Worm (Caenorhabditis elegans) whole organism, early embryonic: ENCODE results near the gene gegf-1.

Experiments
- B0310.2 ChIP-seq: sonication (generic microtip); optimal IDR thresholded peaks from 2 replicates; lab custom pipeline; 2016; ENCODE audit warnings: mild to moderate bottlenecking, missing genetic modification characterization, missing compliant biosample characterization
- aly-1 ChIP-seq: sonication (generic microtip); optimal IDR thresholded peaks from 2 replicates; lab custom pipeline; 2016; ENCODE audit warnings: missing genetic modification characterization, missing compliant biosample characterization
- ama-1 ChIP-seq: fragments of 150-350 bp; optimal IDR thresholded peaks from 2 replicates; lab custom pipeline; 2014
- ets-7 ChIP-seq: sonication (generic microtip); optimal IDR thresholded peaks from 2 replicates; lab custom pipeline; 2016; ENCODE audit warnings: missing genotype, missing genetic modification characterization, missing compliant biosample characterization
- flt-1 ChIP-seq: fragments of 200-800 bp; sonication (Bioruptor generic); IDR thresholded peaks from 2 replicates; pipeline ENCODE4 v1.3.6; 2022; ENCODE audit warnings: missing genetic modification characterization, missing compliant biosample characterization
- hmbx-1 ChIP-seq: sonication (generic microtip); optimal IDR thresholded peaks from 2 replicates; lab custom pipeline; 2016; ENCODE audit warnings: mild to moderate bottlenecking, missing genetic modification characterization, missing compliant biosample characterization
- hnd-1 ChIP-seq: sonication (generic microtip); optimal IDR thresholded peaks from 2 replicates; lab custom pipeline; 2016; ENCODE audit warnings: missing genetic modification characterization, missing compliant biosample characterization
- pes-1 ChIP-seq: fragments of 200-800 bp; sonication (Bioruptor generic); IDR thresholded peaks from 2 replicates; pipeline ENCODE4 v1.3.6; 2022; ENCODE audit warnings: missing genetic modification reagents, missing genetic modification characterization, missing compliant biosample characterization
- scrt-1 ChIP-seq: fragments of 200-800 bp; sonication (Bioruptor generic); IDR thresholded peaks from 2 replicates; pipeline ENCODE4 v1.3.6; 2022; ENCODE audit warnings: missing genetic modification characterization, missing compliant biosample characterization
- tbx-37 ChIP-seq: fragments of 200-800 bp; sonication (Bioruptor generic); conservative IDR thresholded peaks from 2 replicates; pipeline ENCODE4 v1.3.6; 2022; ENCODE audit warnings: missing genetic modification reagents, missing genetic modification characterization, missing compliant biosample characterization

DNA sequence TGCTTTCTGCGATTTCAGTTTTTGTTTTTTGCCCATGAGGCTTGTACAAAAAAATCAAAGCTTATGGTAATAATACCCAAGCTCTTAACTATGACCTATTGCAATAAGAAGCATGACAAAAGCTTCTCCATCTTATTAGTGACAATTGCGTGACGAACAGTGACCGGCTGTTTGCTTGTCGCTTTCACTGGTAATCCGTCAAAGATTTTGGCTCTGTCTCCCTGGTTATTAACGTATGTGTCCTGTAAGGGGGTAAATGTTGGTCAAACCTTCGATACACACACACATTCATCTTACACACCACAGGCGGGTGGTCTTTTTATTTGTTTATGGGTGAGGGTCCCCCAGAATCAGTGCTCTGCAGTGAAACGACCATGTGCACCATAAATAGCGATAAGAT lies 16.4 kb upstream of the gegf-1 start:
- TF ChIP-seq aly-1 (no peak), ama-1 (no peak), pes-1 (GFP tag; lab: Robert Waterston, UW) (no peak), tbx-37 (GFP tag; lab: Robert Waterston, UW) (no peak), B0310.2 (tag; lab: Kevin White, UChicago) (no peak), hmbx-1 (tag; lab: Kevin White, UChicago) (no peak), ets-7 (no peak), hnd-1 (tag; lab: Kevin White, UChicago) (no peak), scrt-1 (GFP tag; lab: Robert Waterston, UW) (no peak), flt-1 (GFP tag; lab: Robert Waterston, UW) (no peak)
